Fruit fly (Drosophila melanogaster): Measurements from ENCODE around the gene CG31559.

CG31559 gene

DNA sequence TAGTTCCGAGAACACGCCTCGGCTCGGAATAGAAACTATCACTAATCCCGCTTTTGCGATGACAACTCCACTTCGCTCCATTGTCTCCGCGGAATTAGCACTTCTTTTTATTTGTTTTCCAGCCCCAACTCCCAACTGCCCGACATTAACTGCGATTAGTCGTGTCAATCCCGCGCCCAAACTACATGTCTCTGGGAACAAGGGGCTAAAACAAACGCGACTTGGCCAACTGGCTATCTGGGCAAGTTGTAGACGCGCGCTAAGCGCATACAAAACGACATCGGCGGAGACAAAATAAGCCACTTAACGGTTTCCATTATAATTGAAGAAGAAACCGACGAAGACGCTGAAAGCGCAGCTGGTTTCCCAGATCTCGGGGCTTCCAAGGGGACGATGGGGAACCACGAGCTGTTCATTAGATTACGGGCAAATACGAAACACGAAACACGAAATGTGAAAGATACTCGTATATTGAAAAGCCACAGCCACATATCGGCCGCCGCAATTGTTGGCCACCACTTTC is 2.2 kb downstream of the CG31559 start:
- no peak for TF ChIP-seq Eip75B (GFP tag; optimal IDR thresholded peaks at IDR 0.05)
- 0 out of 3 replicates have a peak, but pooled peaks have one; percentile 21 for TF ChIP-seq CG8119 (GFP tag; IDR thresholded peaks at IDR 0.05)

DNA sequence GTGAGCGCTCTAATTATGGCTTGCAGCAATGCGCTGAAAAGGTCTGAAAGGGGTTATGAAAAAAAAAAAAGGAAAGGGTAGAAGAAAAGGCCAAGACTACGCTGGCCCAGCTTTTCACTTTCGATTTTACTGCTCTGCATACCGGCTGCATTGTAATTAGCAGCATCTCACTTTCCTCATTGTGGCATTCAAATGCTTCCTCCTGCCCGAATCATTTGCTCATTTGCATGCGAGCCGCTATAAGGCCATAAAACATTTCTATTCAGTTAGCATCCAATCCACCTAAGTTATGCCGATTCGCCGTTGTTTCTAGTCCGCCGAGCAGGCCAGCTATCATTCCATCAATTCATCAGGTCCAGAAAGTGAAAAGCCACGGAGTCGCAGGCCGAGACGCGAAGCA is 3.5 kb downstream of the CG31559 start:
- TF ChIP-seq svp (GFP tag) = no peak
- TF ChIP-seq cyc (GFP tag; optimal IDR thresholded peaks at IDR 0.05) = no peak
- TF ChIP-seq achi (GFP tag; optimal IDR thresholded peaks at IDR 0.05) = no peak

DNA sequence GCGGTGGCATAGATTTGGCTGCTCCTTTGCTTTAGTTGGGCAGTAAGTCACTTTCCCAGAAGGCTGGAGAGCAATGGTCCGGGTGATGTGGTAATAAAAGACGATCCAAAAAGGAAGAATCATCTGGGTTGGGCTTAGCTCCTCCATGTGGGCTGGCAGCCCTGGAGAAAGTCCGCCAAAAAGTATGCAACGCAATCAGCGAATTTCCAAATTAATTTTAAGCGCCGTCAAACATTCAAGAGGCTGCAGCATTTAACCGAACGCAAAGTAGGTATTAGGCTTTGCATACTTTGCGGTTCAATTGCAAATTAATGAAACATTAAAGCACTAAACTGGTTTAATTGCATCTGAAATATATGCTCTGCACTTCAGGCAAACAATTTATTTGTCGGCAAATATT is 7.4 kb downstream of the CG31559 start:
- peak; percentile 26; the same call in 1 of the 3 replicates for TF ChIP-seq eg (GFP tag; IDR thresholded peaks at IDR 0.05)
- TF ChIP-seq Hr38 (GFP tag; optimal IDR thresholded peaks at IDR 0.05) = no peak

DNA sequence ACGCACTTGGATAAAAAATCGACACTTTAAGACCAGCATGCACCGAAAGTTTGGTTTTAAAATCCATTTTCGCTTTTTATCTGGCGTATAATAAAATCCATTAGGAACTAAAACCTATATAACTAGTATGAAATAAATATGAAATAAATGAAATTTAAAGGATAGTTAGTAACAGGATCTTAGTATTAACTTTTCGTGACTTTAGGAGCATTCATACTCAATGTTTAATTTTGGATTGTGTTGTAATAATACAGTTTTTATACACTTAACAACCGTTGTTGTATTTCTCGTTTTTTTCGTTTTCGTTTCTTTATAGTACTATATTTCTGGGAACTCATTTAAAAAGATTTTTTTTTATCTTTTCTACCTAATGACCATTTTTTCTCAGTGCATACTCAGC is 7.9 kb downstream of the CG31559 start:
- no peak for TF ChIP-seq Sox102F (GFP tag; optimal IDR thresholded peaks at IDR 0.05)
- TF ChIP-seq Hr4 (GFP tag; optimal IDR thresholded peaks at IDR 0.05) = peak; percentile 20
- TF ChIP-seq CG32006 (GFP tag; optimal IDR thresholded peaks at IDR 0.05) = peak; percentile 46
- no peak for TF ChIP-seq OdsH (GFP tag; optimal IDR thresholded peaks at IDR 0.05)
- peak; percentile 77 for TF ChIP-seq Eip78C (GFP tag)
- peak; percentile 16 for TF ChIP-seq CG6276 (GFP tag; optimal IDR thresholded peaks at IDR 0.05)

DNA sequence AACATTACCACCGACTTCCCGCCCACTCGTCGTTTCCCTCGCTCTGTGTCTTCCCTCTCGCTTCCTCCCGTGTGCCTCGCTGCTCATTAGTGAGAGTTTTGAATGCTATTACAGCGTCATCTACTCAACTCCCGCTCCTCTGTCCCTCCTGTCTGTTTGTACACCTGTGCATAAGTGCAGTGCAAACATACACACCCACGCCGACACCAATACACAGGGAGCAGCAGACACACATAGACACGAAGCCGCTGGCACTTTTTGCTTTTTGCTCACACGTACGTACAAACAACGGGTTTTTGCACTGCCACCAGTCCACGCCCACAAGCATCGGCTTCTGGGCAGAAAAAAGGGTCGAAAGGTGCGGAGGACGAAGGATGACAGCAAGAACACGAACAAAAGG is 15.3 kb downstream of the CG31559 start:
- TF ChIP-seq lz (GFP tag; optimal IDR thresholded peaks at IDR 0.05) = no peak
- 0 out of 3 replicates have a peak, but pooled peaks have one; percentile 35 for TF ChIP-seq eg (GFP tag; IDR thresholded peaks at IDR 0.05)

DNA sequence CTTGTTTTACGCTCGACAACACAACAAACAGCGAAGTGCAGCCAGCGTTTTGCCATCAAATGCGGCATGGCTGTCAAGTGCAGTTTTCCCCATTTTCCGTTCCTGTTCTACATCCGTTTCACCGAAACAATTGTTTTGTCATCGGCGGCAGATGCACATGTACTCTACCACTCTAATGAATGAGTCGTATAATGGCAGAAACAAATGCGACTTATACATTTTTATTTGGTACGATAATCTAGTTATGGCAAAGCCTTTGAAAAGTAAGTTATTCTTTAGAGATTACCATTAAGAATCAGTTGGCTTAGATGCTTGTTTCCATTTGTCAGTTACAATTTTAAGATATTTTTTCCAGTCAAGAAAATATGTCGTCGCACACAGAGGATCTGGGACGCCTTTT is 34.7 kb downstream of the CG31559 start, which contains the start of gene Vha14-2:
TSS of gene Vha14-2 (plus strand) at position 301 of the 400 bp plus-strand sequence.
- TF ChIP-seq CG31627 (GFP tag; optimal IDR thresholded peaks at IDR 0.05) (no peak), CG10669 (GFP tag; optimal IDR thresholded peaks at IDR 0.05) (no peak), CG9139 (GFP tag; optimal IDR thresholded peaks at IDR 0.05) (no peak), Hr39 (GFP tag; optimal IDR thresholded peaks at IDR 0.05) (no peak), Eip93F (GFP tag; optimal IDR thresholded peaks at IDR 0.05) (no peak), CG8119 (GFP tag; IDR thresholded peaks at IDR 0.05) (no peak), CG3919 (GFP tag; optimal IDR thresholded peaks at IDR 0.05) (no peak)

DNA sequence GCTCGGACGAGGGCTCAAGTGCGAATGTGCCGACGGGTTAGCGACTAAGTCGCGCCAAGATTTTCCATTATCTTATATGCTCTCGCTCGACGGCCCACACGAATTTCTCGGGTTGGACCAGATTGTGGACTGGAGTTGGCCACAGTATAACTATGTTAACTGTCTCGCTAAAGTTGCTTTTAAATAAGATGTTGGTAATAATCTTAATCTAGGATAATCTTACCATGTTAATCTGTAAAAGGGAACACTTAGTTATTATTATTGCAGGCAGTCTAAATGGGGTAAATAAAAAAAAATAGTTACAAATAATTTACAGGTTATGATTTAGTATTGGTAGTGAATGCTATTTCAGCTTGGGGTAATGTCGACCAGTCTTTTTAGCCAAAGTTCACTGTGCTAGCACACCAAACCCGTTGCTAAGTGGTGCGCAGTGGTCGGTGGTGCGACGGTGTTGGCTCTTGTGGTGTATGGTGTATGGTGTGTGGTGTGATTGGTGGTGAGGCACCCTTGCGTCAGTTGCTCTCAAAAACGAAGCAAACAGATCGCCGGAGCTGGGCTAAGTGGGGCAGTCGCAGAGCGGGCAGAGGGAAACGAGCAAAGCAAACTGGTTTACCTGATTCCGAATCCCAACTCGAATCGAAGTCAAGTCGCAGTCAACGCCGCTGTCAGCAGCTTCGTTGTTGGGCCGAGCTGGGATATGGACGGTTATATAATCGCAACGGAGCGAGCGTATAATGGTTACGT is 44.6 kb downstream of the CG31559 start, which contains the start of gene Obp83g:
TSS of gene Obp83g (minus strand) at position 51 of the 744 bp plus-strand sequence.
- TF ChIP-seq acj6 (GFP tag; optimal IDR thresholded peaks at IDR 0.05) (peak; percentile 78), CG11294 (GFP tag; IDR thresholded peaks at IDR 0.05) (no peak), CG32006 (GFP tag; optimal IDR thresholded peaks at IDR 0.05) (peak; percentile 83), Blimp-1 (GFP tag; optimal IDR thresholded peaks at IDR 0.05) (peak; percentile 42), Ets96B (tag; optimal IDR thresholded peaks at IDR 0.05) (peak; percentile 77), fd85E (GFP tag; optimal IDR thresholded peaks at IDR 0.05) (no peak), CG7368 (GFP tag; optimal IDR thresholded peaks at IDR 0.05) (peak; percentile 66), CG8632 (GFP tag; optimal IDR thresholded peaks at IDR 0.05) (peak; percentile 72), CG16779 (tag; optimal IDR thresholded peaks at IDR 0.05) (peak; percentile 46), fkh (GFP tag; optimal IDR thresholded peaks at IDR 0.05) (no peak), salr (GFP tag; optimal IDR thresholded peaks at IDR 0.05) (peak; percentile 8 to 58), CG6792 (GFP tag; optimal IDR thresholded peaks at IDR 0.05) (peak; percentile 81), CG9139 (GFP tag; optimal IDR thresholded peaks at IDR 0.05) (peak; percentile 63), pdm3 (GFP tag; optimal IDR thresholded peaks at IDR 0.05) (peak; percentile 79), CG34406 (GFP tag; optimal IDR thresholded peaks at IDR 0.05) (peak; percentile 81), vri (GFP tag; optimal IDR thresholded peaks at IDR 0.05) (peak; percentile 92), Eip93F (GFP tag; optimal IDR thresholded peaks at IDR 0.05) (no peak), CG4318 (GFP tag; optimal IDR thresholded peaks at IDR 0.05) (peak; percentile 71), Lpt (GFP tag; optimal IDR thresholded peaks at IDR 0.05) (peak; percentile 72), CG31627 (GFP tag; optimal IDR thresholded peaks at IDR 0.05) (peak; percentile 69), Eip75B (GFP tag; optimal IDR thresholded peaks at IDR 0.05) (peak; percentile 79), Ets21C (GFP tag; optimal IDR thresholded peaks at IDR 0.05) (peak; percentile 69), CG3919 (GFP tag; optimal IDR thresholded peaks at IDR 0.05) (peak; percentile 72), spab (GFP tag; optimal IDR thresholded peaks at IDR 0.05) (peak; percentile 79), CG1621 (tag; optimal IDR thresholded peaks at IDR 0.05) (peak; percentile 37)
